Fruit fly (Drosophila melanogaster) whole organism, embryonic: ENCODE measurements around the gene meigo.

Source experiments
- Abd-B ChIP-seq: fragments of 200-800 bp; sonication (Bioruptor generic); optimal IDR thresholded peaks from 2 replicates; lab custom pipeline; 2018; ENCODE audit warnings: missing biosample characterization, mild to moderate bottlenecking, missing genetic modification characterization, moderate library complexity
- CG14050 ChIP-seq: fragments of 200-800 bp; sonication (Bioruptor generic); IDR thresholded peaks from 3 replicates; pipeline ENCODE4 v1.3.6; 2022; ENCODE audit warnings: missing biosample characterization, missing genetic modification characterization
- CG8478 ChIP-seq: fragments of >200 bp; optimal IDR thresholded peaks from 2 replicates; lab custom pipeline; 2018
- Sry-δ ChIP-seq: fragments of 200-800 bp; sonication (Bioruptor generic); optimal IDR thresholded peaks from 2 replicates; lab custom pipeline; 2016; ENCODE audit warnings: missing biosample characterization, missing genetic modification characterization
- aop ChIP-seq: fragments of 200-800 bp; sonication (Bioruptor generic); IDR thresholded peaks from 2 replicates; pipeline ENCODE4 v1.3.6; 2022; ENCODE audit warnings: missing biosample characterization, missing genetic modification characterization
- dmrt11E ChIP-seq: fragments of 200-800 bp; sonication (Bioruptor generic); optimal IDR thresholded peaks from 3 replicates; lab custom pipeline; 2018; ENCODE audit warnings: missing biosample characterization, mild to moderate bottlenecking, missing genetic modification characterization, moderate library complexity
- pita ChIP-seq: fragments of 200-800 bp; sonication (Bioruptor generic); optimal IDR thresholded peaks from 2 replicates; lab custom pipeline; 2017; ENCODE audit warnings: missing biosample characterization, mild to moderate bottlenecking, missing genetic modification characterization

dm6 chr3R:21156572-21157480 is 18.8 kb downstream of the meigo start:
- TF ChIP-seq Abd-B (GFP tag; lab: Kevin White, UChicago) (no peak), CG8478 (lab: Kevin White, UChicago) (no peak), aop (GFP tag; lab: Robert Waterston, UW) (no peak), pita (no peak), CG14050 (GFP tag; lab: Robert Waterston, UW) (no peak; the same call in 2 of the 3 replicates), Sry-δ (GFP tag; lab: Kevin White, UChicago) (no peak), dmrt11E (tag; lab: Kevin White, UChicago) (no peak)
